Fruit fly (Drosophila melanogaster) whole organism, adult: ENCODE data around the gene CG11905.

Source experiments
- CG11617 ChIP-seq: fragments of 200-800 bp; sonication (Bioruptor generic); optimal IDR thresholded peaks from 2 replicates; lab custom pipeline; 2017; ENCODE audit warnings: mild to moderate bottlenecking, missing biosample characterization, missing genetic modification reagents, missing genetic modification characterization
- CG12768 ChIP-seq: fragments of 200-800 bp; sonication (Bioruptor generic); optimal IDR thresholded peaks from 2 replicates; lab custom pipeline; 2017; ENCODE audit warnings: missing biosample characterization, missing genetic modification characterization, mild to moderate bottlenecking, moderate library complexity, missing genetic modification reagents
- CG14711 ChIP-seq: fragments of 200-800 bp; sonication (Bioruptor generic); optimal IDR thresholded peaks from 2 replicates; lab custom pipeline; 2018; ENCODE audit warnings: missing biosample characterization, mild to moderate bottlenecking, missing genetic modification characterization, moderate library complexity
- CG1620 ChIP-seq: fragments of 200-800 bp; sonication (Bioruptor generic); optimal IDR thresholded peaks from 2 replicates; lab custom pipeline; 2016; ENCODE audit warnings: missing biosample characterization, missing genetic modification characterization
- CG33017 ChIP-seq: fragments of 200-800 bp; sonication (Bioruptor generic); optimal IDR thresholded peaks from 2 replicates; lab custom pipeline; 2018; ENCODE audit warnings: missing biosample characterization, mild to moderate bottlenecking, missing genetic modification characterization, moderate library complexity
- CG5204 ChIP-seq: fragments of 200-800 bp; sonication (Bioruptor generic); optimal IDR thresholded peaks from 2 replicates; lab custom pipeline; 2016; ENCODE audit warnings: missing biosample characterization, missing genetic modification characterization
- CG7045 ChIP-seq: fragments of 200-800 bp; sonication (Bioruptor generic); optimal IDR thresholded peaks from 2 replicates; lab custom pipeline; 2017; ENCODE audit warnings: missing biosample characterization, mild to moderate bottlenecking, missing genetic modification characterization
- CG7101 ChIP-seq: fragments of 200-800 bp; sonication (Bioruptor generic); optimal IDR thresholded peaks from 2 replicates; lab custom pipeline; 2018; ENCODE audit warnings: missing biosample characterization, mild to moderate bottlenecking, missing genetic modification characterization, moderate library complexity
- Clk ChIP-seq: fragments of 200-800 bp; sonication (Bioruptor generic); optimal IDR thresholded peaks from 2 replicates; lab custom pipeline; 2017; ENCODE audit warnings: missing biosample characterization, missing genetic modification characterization
- Crg-1 ChIP-seq: fragments of 200-800 bp; sonication (Bioruptor generic); optimal IDR thresholded peaks from 2 replicates; lab custom pipeline; 2016; ENCODE audit warnings: missing biosample characterization, missing genetic modification characterization
- Hr96 ChIP-seq: fragments of 200-800 bp; sonication (Bioruptor generic); optimal IDR thresholded peaks from 2 replicates; lab custom pipeline; 2016; ENCODE audit warnings: missing biosample characterization, missing genetic modification characterization
- Mnt ChIP-seq: fragments of 200-800 bp; sonication (Bioruptor generic); optimal IDR thresholded peaks from 2 replicates; lab custom pipeline; 2016; ENCODE audit warnings: missing biosample characterization, mild to moderate bottlenecking, missing genetic modification characterization
- bab1 ChIP-seq: fragments of 200-800 bp; sonication (Bioruptor generic); optimal IDR thresholded peaks from 3 replicates; lab custom pipeline; 2019; ENCODE audit warnings: missing biosample characterization, mild to moderate bottlenecking, missing genetic modification characterization, moderate library complexity
- cic ChIP-seq: fragments of 200-800 bp; sonication (Bioruptor generic); optimal IDR thresholded peaks from 2 replicates; lab custom pipeline; 2017; ENCODE audit warnings: missing biosample characterization, mild to moderate bottlenecking, missing genetic modification characterization, moderate library complexity
- cnc ChIP-seq, 2 experiments: fragments of >200 bp; optimal IDR thresholded peaks; 2 replicates each; lab custom pipeline; 2017
- kay ChIP-seq: fragments of 200-800 bp; sonication (Bioruptor generic); peaks from one replicate; lab custom pipeline; 2016; ENCODE audit warnings: missing biosample characterization, missing genetic modification characterization, borderline replicate concordance
- ovo ChIP-seq: fragments of 200-800 bp; sonication (Bioruptor generic); optimal IDR thresholded peaks from 2 replicates; lab custom pipeline; 2016; ENCODE audit warnings: missing biosample characterization, missing genetic modification characterization
- pad ChIP-seq: fragments of 200-800 bp; sonication (Bioruptor generic); optimal IDR thresholded peaks from 3 replicates; lab custom pipeline; 2017; ENCODE audit warnings: missing biosample characterization, missing genetic modification characterization, mild to moderate bottlenecking, moderate library complexity, missing genetic modification reagents
- tj ChIP-seq: fragments of 200-800 bp; sonication (Bioruptor generic); optimal IDR thresholded peaks from 3 replicates; lab custom pipeline; 2017; ENCODE audit warnings: missing biosample characterization, mild to moderate bottlenecking, missing genetic modification characterization, moderate library complexity
- toe ChIP-seq: fragments of 200-800 bp; sonication (Bioruptor generic); optimal IDR thresholded peaks from 2 replicates; lab custom pipeline; 2016; ENCODE audit warnings: missing biosample characterization, missing genetic modification characterization

Gene CG11905

DNA sequence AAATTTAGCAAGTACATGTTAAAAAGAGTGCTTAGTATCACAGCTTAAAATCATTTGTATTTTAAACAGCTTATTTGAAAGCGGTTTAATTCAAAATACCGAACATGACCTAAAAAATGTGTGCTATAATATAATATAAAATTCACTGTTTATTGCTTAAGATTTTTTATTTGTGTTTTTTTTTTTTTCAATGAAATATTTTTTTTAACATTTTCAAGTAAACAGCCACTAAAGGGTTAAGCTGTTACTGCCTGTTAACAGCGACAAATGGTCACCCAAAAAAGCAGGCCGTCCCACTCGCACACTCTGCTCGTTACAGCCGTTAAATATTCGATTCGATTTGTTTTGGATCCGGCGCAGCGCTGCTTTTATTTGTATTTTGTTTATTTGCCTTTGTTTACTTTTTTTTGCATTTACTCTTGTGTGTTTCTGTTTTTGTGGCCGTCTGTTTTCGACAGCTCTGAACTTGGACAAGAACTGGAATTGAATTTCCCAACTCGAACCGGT, 39.4 kb upstream of the CG11905 start:
- no peak for TF ChIP-seq cnc (optimal IDR thresholded peaks at IDR 0.05; lab: Kevin White, UChicago)
- TF ChIP-seq Crg-1 (GFP tag; lab: Kevin White, UChicago) = no peak
- TF ChIP-seq CG5204 (GFP tag; lab: Kevin White, UChicago) = no peak
- TF ChIP-seq Mnt (GFP tag; lab: Kevin White, UChicago) = no peak
- no peak for TF ChIP-seq CG11617
- TF ChIP-seq CG33017 = no peak
- TF ChIP-seq toe (GFP tag; lab: Kevin White, UChicago) = no peak
- peak; percentile 42 for TF ChIP-seq kay
- no peak for TF ChIP-seq ovo (GFP tag; lab: Kevin White, UChicago)

DNA sequence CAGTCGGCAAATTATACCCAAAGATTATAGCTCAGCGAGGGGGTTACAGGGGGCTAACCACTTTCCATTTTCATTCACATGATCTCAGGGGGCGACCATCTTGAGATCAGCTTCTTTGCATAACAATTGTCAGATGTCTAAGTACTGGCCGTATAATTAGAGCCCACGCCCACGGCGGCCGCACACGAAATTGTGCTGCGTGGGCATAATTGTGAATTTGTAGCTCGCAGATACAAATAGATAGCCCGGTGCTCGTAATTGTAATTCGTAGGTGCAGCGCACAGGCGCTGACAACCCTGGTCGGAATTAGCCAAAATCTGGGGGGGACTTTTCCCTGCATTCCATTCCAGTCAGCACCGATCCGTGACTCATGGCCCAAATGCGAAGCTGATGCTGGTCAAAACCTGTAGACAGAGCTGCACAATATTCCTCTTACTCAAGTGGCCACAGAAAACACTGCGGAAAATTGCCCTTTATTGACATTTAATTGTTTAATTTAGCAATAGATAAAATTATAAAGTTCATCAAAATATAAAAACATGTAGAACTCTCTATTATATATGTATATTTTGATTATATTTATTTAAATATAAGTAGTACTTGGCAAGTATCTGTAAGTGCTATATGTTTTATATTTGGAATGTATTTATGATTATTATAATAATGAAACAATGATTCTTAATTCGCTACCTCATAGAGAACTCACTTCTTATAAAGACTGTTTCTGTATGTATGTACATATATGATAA, 36.4 kb upstream of the CG11905 start:
- peak; percentile 64 for TF ChIP-seq tj (GFP tag; lab: Kevin White, UChicago)
- no peak for TF ChIP-seq CG7045 (GFP tag; lab: Kevin White, UChicago)

DNA sequence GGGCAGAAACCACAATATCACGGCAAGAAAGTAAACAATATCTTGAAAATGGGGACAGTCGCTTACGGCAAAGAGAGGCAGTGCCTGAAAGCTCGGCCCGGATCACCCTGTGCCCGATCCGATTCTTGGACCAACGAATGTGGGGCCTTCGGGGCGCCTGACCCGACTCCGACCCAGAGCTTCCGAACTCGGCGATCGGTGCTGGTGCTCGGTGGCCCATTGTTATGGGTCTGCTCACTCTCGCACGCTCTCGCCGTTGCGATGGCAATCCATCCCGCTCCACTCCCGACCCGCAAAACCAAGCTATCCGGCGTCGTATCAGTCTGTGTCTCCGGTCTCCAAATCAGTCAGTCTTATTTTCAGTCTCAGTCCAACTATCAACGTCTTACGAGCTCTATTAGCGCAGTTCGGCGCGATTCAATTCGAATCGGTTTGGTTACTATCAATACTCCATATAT, 34.3 kb upstream of the CG11905 start, which contains the start of gene Exn:
Exn (plus strand) TSS at position 362 of the 458 bp plus-strand sequence.
- peak; percentile 76 for TF ChIP-seq cic (GFP tag; lab: Kevin White, UChicago)
- TF ChIP-seq bab1 (GFP tag; lab: Kevin White, UChicago) = peak; percentile 77
- peak; percentile 46 for TF ChIP-seq CG33017
- peak; percentile 47 for TF ChIP-seq pad (GFP tag; lab: Kevin White, UChicago)
- peak; percentile 66 for TF ChIP-seq Mnt (GFP tag; lab: Kevin White, UChicago)
- peak; percentile 1 for TF ChIP-seq tj (GFP tag; lab: Kevin White, UChicago)
- TF ChIP-seq Hr96 (GFP tag; lab: Kevin White, UChicago) = no peak
- peak; percentile 42 for TF ChIP-seq CG11617
- peak; percentile 28 for TF ChIP-seq CG7101
- peak; percentile 29 for TF ChIP-seq CG1620 (GFP tag; lab: Kevin White, UChicago)
- TF ChIP-seq Clk = no peak
- no peak for TF ChIP-seq CG5204 (GFP tag; lab: Kevin White, UChicago)
- TF ChIP-seq CG12768 (GFP tag; lab: Kevin White, UChicago) = peak; percentile 83

DNA sequence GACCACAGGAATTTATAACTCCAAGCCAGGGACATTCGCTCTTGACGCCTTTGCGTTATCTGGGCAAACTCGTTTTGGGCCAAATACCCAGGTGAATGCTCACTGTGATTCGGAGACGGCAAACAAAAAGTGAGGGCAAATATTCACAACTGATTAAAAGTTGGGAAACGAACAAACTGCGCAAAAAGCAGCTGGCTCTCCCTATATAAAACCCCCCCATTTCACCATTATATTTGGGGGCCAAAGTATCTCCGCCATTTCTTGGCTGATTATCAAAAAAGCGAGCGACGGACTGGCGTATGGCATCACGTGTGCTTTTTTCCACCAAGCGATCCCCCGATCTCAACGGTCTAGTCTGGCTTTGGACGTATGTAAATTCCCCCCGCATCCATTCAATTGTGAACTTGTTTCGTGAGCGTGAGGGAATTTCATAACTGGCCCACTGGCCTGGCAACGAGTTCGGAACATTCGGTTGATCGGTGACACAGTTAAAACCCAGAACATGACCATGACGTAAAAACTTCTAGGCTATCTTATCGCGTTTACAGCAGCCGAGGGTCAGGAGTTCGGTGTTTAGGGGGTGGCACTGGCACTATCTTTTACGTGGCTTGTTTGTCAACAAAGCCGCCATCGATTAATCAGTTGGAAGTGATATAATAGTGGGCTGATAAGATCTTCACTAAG, 23.2 kb upstream of the CG11905 start:
- no peak for TF ChIP-seq pad (GFP tag; lab: Kevin White, UChicago)
- no peak for TF ChIP-seq tj (GFP tag; lab: Kevin White, UChicago)
- TF ChIP-seq Crg-1 (GFP tag; lab: Kevin White, UChicago) = no peak
- TF ChIP-seq CG7045 (GFP tag; lab: Kevin White, UChicago) = no peak
- TF ChIP-seq ovo (GFP tag; lab: Kevin White, UChicago) = no peak
- TF ChIP-seq kay = peak; percentile 1
- TF ChIP-seq CG11617 = no peak
- TF ChIP-seq Hr96 (GFP tag; lab: Kevin White, UChicago) = no peak
- TF ChIP-seq CG5204 (GFP tag; lab: Kevin White, UChicago) = no peak
- peak; percentile 66 for TF ChIP-seq cic (GFP tag; lab: Kevin White, UChicago)
- TF ChIP-seq Clk = no peak
- no peak for TF ChIP-seq CG33017
- peak; percentile 39 for TF ChIP-seq Mnt (GFP tag; lab: Kevin White, UChicago)
- TF ChIP-seq toe (GFP tag; lab: Kevin White, UChicago) = no peak
- TF ChIP-seq CG1620 (GFP tag; lab: Kevin White, UChicago) = no peak
- peak; percentile 23 for TF ChIP-seq CG12768 (GFP tag; lab: Kevin White, UChicago)
- TF ChIP-seq CG14711 (tag; lab: Kevin White, UChicago) = no peak
- TF ChIP-seq cnc (optimal IDR thresholded peaks at IDR 0.05; lab: Kevin White, UChicago) = no peak
- TF ChIP-seq bab1 (GFP tag; lab: Kevin White, UChicago) = no peak
- TF ChIP-seq CG7101 = no peak

DNA sequence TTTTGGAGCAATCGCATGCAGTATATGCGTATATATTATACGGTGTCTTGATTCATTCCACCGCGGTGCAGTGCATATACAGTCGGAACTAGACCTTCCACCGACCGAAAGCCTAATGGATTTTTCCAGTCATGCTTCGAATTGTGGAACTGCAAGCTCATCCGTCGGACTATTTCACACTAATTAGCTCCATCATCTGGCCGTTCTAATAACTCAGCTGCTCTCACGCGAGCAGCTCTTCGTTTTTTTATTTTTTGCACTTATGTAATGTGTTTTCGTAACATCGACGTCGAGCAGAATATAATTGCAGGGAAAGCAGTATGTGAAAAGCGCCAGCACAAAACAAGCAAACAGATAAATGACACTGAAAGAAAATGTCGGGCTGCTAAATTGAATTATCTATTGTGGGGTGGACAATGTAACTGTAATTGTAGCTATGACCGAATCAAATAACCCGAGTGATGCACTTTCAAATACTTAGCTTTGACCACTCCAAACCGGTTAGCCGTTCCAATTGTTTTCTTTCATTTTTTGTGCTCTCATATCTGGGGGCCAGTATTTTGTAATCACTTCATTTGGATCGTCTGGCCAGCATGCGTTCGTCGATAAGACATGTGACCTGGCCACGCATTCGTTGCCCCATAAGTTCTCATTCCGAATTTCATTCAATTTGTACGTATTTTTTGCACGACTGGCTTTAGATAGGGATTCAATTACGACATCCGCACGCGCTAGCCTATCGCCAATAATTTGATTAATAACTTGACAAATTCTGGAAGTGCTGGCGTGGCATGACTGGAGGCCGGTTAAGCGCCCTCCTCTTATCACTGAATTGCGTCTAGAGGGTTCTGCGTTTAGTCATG, 22.4 kb upstream of the CG11905 start, which contains the start of gene Cpr73D:
Cpr73D (minus strand) TSS at position 156 of the 863 bp plus-strand sequence.
- TF ChIP-seq CG11617 = no peak
- peak; percentile 80 for TF ChIP-seq kay
- no peak for TF ChIP-seq CG12768 (GFP tag; lab: Kevin White, UChicago)
- TF ChIP-seq CG1620 (GFP tag; lab: Kevin White, UChicago) = no peak
- TF ChIP-seq Crg-1 (GFP tag; lab: Kevin White, UChicago) = no peak
- TF ChIP-seq tj (GFP tag; lab: Kevin White, UChicago) = peak; percentile 17
- peak in 1 of 2 experiments; percentile 25 for TF ChIP-seq cnc (optimal IDR thresholded peaks at IDR 0.05; lab: Kevin White, UChicago)
